Worm (Caenorhabditis elegans) whole organism, L4 larva: Measurements from ENCODE around the gene Y17G7B.17.

Source experiments
- F44E2.7 ChIP-seq: fragments of 200-800 bp; sonication (Bioruptor generic); IDR thresholded peaks from 2 replicates; pipeline ENCODE4 v2.1.2; 2022; ENCODE audit warnings: missing genetic modification characterization, missing compliant biosample characterization
- F49E8.2 ChIP-seq: sonication (generic microtip); optimal IDR thresholded peaks from 2 replicates; lab custom pipeline; 2016; ENCODE audit warnings: missing compliant biosample characterization, mild to moderate bottlenecking, missing genetic modification characterization, borderline replicate concordance
- Y105C5A.15 ChIP-seq: fragments of 200-800 bp; sonication (Bioruptor generic); IDR thresholded peaks from 2 replicates; pipeline ENCODE4 v1.3.6; 2022; ENCODE audit warnings: missing genetic modification characterization, missing compliant biosample characterization
- ama-1 ChIP-seq: fragments of 150-350 bp; optimal IDR thresholded peaks from 2 replicates; lab custom pipeline; 2014; ENCODE audit warnings: inconsistent platforms, mixed read lengths
- ceh-32 ChIP-seq: sonication (generic microtip); optimal IDR thresholded peaks from 2 replicates; lab custom pipeline; 2016; ENCODE audit warnings: mild to moderate bottlenecking, missing genetic modification characterization, missing compliant biosample characterization; ENCODE audit not compliant: poor library complexity
- ces-1 ChIP-seq: fragments of 150-350 bp; sonication (generic microtip); optimal IDR thresholded peaks from 4 replicates; lab custom pipeline; 2014; ENCODE audit warnings: missing biosample characterization, missing genetic modification reagents, missing genetic modification characterization
- cey-2 ChIP-seq: sonication (generic microtip); optimal IDR thresholded peaks from 3 replicates; lab custom pipeline; 2017; ENCODE audit warnings: missing genetic modification characterization, mild to moderate bottlenecking, missing compliant biosample characterization, antibody characterized with exemption, borderline replicate concordance; ENCODE audit not compliant: insufficient read depth
- ctbp-1 ChIP-seq: fragments of 200-800 bp; sonication (Bioruptor generic); IDR thresholded peaks from 2 replicates; pipeline ENCODE4 v1.3.6; 2022; ENCODE audit warnings: missing genetic modification reagents, missing genetic modification characterization, missing compliant biosample characterization
- daf-16 ChIP-seq, 3 experiments: sonication (generic microtip); optimal IDR thresholded peaks; 2 replicates each; lab custom pipeline; 2016 to 2017; ENCODE audit warnings: missing genetic modification characterization in 3 of 3, missing genetic modification reagents in 3 of 3, mild to moderate bottlenecking in 2 of 3, missing compliant biosample characterization in 2 of 3, missing biosample characterization in 1 of 3, moderate library complexity in 1 of 3
- daf-19 ChIP-seq: fragments of 200-800 bp; sonication (Bioruptor generic); conservative IDR thresholded peaks from 2 replicates; pipeline ENCODE4 v1.3.6; 2022; ENCODE audit warnings: missing genetic modification characterization, missing compliant biosample characterization
- dmd-6 ChIP-seq: fragments of 200-800 bp; sonication (Bioruptor generic); IDR thresholded peaks from 2 replicates; pipeline ENCODE4 v1.3.6; 2022; ENCODE audit warnings: missing genetic modification reagents, missing genetic modification characterization, missing compliant biosample characterization
- dmd-8 ChIP-seq: fragments of 200-800 bp; sonication (Bioruptor generic); IDR thresholded peaks from 2 replicates; pipeline ENCODE4 v1.3.6; 2022; ENCODE audit warnings: missing genetic modification characterization, missing compliant biosample characterization
- dmd-9 ChIP-seq: fragments of 200-800 bp; sonication (Bioruptor generic); IDR thresholded peaks from 2 replicates; pipeline ENCODE4 v1.3.6; 2022; ENCODE audit warnings: missing genetic modification reagents, missing genetic modification characterization, missing compliant biosample characterization
- duxl-1 ChIP-seq: sonication (generic microtip); optimal IDR thresholded peaks from 2 replicates; lab custom pipeline; 2016; ENCODE audit warnings: mild to moderate bottlenecking, missing genetic modification characterization, moderate library complexity, missing compliant biosample characterization; ENCODE audit not compliant: poor library complexity
- dve-1 ChIP-seq: sonication (generic microtip); optimal IDR thresholded peaks from 2 replicates; lab custom pipeline; 2017; ENCODE audit warnings: antibody characterized with exemption, mild to moderate bottlenecking, missing genetic modification characterization, missing compliant biosample characterization; ENCODE audit not compliant: insufficient read depth
- egl-43 ChIP-seq: fragments of 200-800 bp; sonication (Bioruptor generic); IDR thresholded peaks from 2 replicates; pipeline ENCODE4 v1.3.6; 2022; ENCODE audit warnings: missing genetic modification reagents, missing genetic modification characterization, missing compliant biosample characterization
- fkh-10 ChIP-seq: fragments of 150-350 bp; optimal IDR thresholded peaks from 2 replicates; lab custom pipeline; 2014; ENCODE audit warnings: missing biosample characterization, missing genetic modification reagents, missing genetic modification characterization
- hif-1 ChIP-seq, 2 experiments: sonication (generic microtip); optimal IDR thresholded peaks; 2 replicates each; lab custom pipeline; 2016 to 2017; ENCODE audit warnings: missing compliant biosample characterization in 2 of 2, missing genetic modification characterization in 2 of 2, missing genetic modification reagents in 2 of 2, missing genotype in 2 of 2, mild to moderate bottlenecking in 1 of 2
- hlh-30 ChIP-seq: sonication (generic microtip); optimal IDR thresholded peaks from 2 replicates; lab custom pipeline; 2017; ENCODE audit warnings: antibody characterized with exemption, mild to moderate bottlenecking, missing genetic modification characterization, missing compliant biosample characterization; ENCODE audit not compliant: insufficient read depth
- jun-1 ChIP-seq: fragments of 150-350 bp; optimal IDR thresholded peaks from 2 replicates; lab custom pipeline; 2014; ENCODE audit warnings: missing biosample characterization, missing genetic modification reagents, missing genetic modification characterization
- lin-15B ChIP-seq: fragments of 150-350 bp; sonication (generic microtip); optimal IDR thresholded peaks from 3 replicates; lab custom pipeline; 2014; ENCODE audit warnings: missing biosample characterization, missing genetic modification characterization
- lin-38 ChIP-seq: fragments of 200-800 bp; sonication (Bioruptor generic); IDR thresholded peaks from 2 replicates; pipeline ENCODE4 v1.3.6; 2022; ENCODE audit warnings: missing genetic modification reagents, missing genetic modification characterization, missing compliant biosample characterization
- lin-39 ChIP-seq: fragments of 150-350 bp; optimal IDR thresholded peaks from 2 replicates; lab custom pipeline; 2014; ENCODE audit warnings: missing biosample characterization, missing genetic modification reagents, missing genetic modification characterization
- lsy-2 ChIP-seq, 2 experiments: fragments of 150-350 bp in 1 of 2; sonication (generic microtip) in 1 of 2; optimal IDR thresholded peaks; 2 replicates each; lab custom pipeline; 2014 to 2017; ENCODE audit warnings: missing biosample characterization in 2 of 2, missing genetic modification characterization in 2 of 2
- mdl-1 ChIP-seq, 2 experiments: fragments of 150-350 bp in 1 of 2; sonication (generic microtip) in 1 of 2; optimal IDR thresholded peaks; 2 replicates each; lab custom pipeline; 2014 to 2017; ENCODE audit warnings: missing biosample characterization in 2 of 2, missing genetic modification characterization in 2 of 2
- mdt-29 ChIP-seq: fragments of 200-800 bp; sonication (Bioruptor generic); IDR thresholded peaks from 2 replicates; pipeline ENCODE4 v1.3.6; 2022; ENCODE audit warnings: missing genetic modification reagents, missing genetic modification characterization, missing compliant biosample characterization
- mes-2 ChIP-seq: sonication (generic microtip); optimal IDR thresholded peaks from 2 replicates; lab custom pipeline; 2016; ENCODE audit warnings: missing genotype, mild to moderate bottlenecking, missing genetic modification characterization, missing compliant biosample characterization; ENCODE audit not compliant: poor library complexity, severe bottlenecking
- nhr-10 ChIP-seq: fragments of 150-350 bp; optimal IDR thresholded peaks from 2 replicates; lab custom pipeline; 2014; ENCODE audit warnings: missing biosample characterization, missing genetic modification characterization
- nhr-102 ChIP-seq: sonication (generic microtip); optimal IDR thresholded peaks from 2 replicates; lab custom pipeline; 2016; ENCODE audit warnings: mild to moderate bottlenecking, missing genetic modification characterization, moderate library complexity, missing compliant biosample characterization
- nhr-11 ChIP-seq: fragments of 150-350 bp; optimal IDR thresholded peaks from 2 replicates; lab custom pipeline; 2014; ENCODE audit warnings: missing biosample characterization, missing genetic modification characterization
- nhr-111 ChIP-seq: fragments of 200-800 bp; sonication (Bioruptor generic); optimal IDR thresholded peaks from 2 replicates; lab custom pipeline; 2018; ENCODE audit warnings: mild to moderate bottlenecking, missing genetic modification characterization, missing compliant biosample characterization
- nhr-25 ChIP-seq: sonication (generic microtip); optimal IDR thresholded peaks from 2 replicates; lab custom pipeline; 2017; ENCODE audit warnings: missing genetic modification characterization, mild to moderate bottlenecking, missing compliant biosample characterization, antibody characterized with exemption, moderate library complexity, borderline replicate concordance; ENCODE audit not compliant: insufficient read depth
- nhr-41 ChIP-seq: fragments of 200-800 bp; sonication (Bioruptor generic); IDR thresholded peaks from 2 replicates; pipeline ENCODE4 v1.3.6; 2022; ENCODE audit warnings: missing genetic modification reagents, missing genetic modification characterization, missing compliant biosample characterization
- nhr-42 ChIP-seq: fragments of 200-800 bp; sonication (Bioruptor generic); IDR thresholded peaks from 2 replicates; pipeline ENCODE4 v1.3.6; 2022; ENCODE audit warnings: missing genetic modification characterization, missing compliant biosample characterization
- nhr-6 ChIP-seq: fragments of 150-350 bp; optimal IDR thresholded peaks from 2 replicates; lab custom pipeline; 2014; ENCODE audit warnings: missing biosample characterization, missing genetic modification characterization
- nhr-76 ChIP-seq: fragments of 150-350 bp; optimal IDR thresholded peaks from 2 replicates; lab custom pipeline; 2014; ENCODE audit warnings: missing biosample characterization, missing genetic modification characterization
- pqm-1 ChIP-seq: sonication (generic microtip); optimal IDR thresholded peaks from 2 replicates; lab custom pipeline; 2017; ENCODE audit warnings: missing biosample characterization, missing genetic modification characterization
- saeg-2 ChIP-seq: fragments of 200-800 bp; sonication (Bioruptor generic); IDR thresholded peaks from 2 replicates; pipeline ENCODE4 v1.3.6; 2022; ENCODE audit warnings: missing genetic modification reagents, missing genetic modification characterization, missing compliant biosample characterization
- set-16 ChIP-seq: fragments of 200-800 bp; sonication (Bioruptor generic); IDR thresholded peaks from 2 replicates; pipeline ENCODE4 v1.3.6; 2022; ENCODE audit warnings: missing genetic modification reagents, missing genetic modification characterization, missing compliant biosample characterization
- spr-3 ChIP-seq: fragments of 200-800 bp; sonication (Bioruptor generic); optimal IDR thresholded peaks from 2 replicates; lab custom pipeline; 2018; ENCODE audit warnings: mild to moderate bottlenecking, missing genetic modification characterization, missing compliant biosample characterization
- tag-97 ChIP-seq: fragments of 200-800 bp; sonication (Bioruptor generic); IDR thresholded peaks from 2 replicates; pipeline ENCODE4 v1.3.6; 2022; ENCODE audit warnings: missing genetic modification characterization, missing compliant biosample characterization
- tra-1 ChIP-seq: fragments of 200-800 bp; sonication (Bioruptor generic); IDR thresholded peaks from 2 replicates; pipeline ENCODE4 v1.3.6; 2022; ENCODE audit warnings: missing genetic modification reagents, missing genetic modification characterization, missing compliant biosample characterization
- unc-130 ChIP-seq: sonication (generic microtip); optimal IDR thresholded peaks from 2 replicates; lab custom pipeline; 2016; ENCODE audit warnings: missing genetic modification reagents, missing genetic modification characterization, missing compliant biosample characterization
- unc-39 ChIP-seq: sonication (generic microtip); optimal IDR thresholded peaks from 2 replicates; lab custom pipeline; 2017; ENCODE audit warnings: missing biosample characterization, missing genetic modification characterization
- vab-7 ChIP-seq: fragments of 200-800 bp; sonication (Bioruptor generic); IDR thresholded peaks from 2 replicates; pipeline ENCODE4 v1.3.6; 2022; ENCODE audit warnings: missing genetic modification reagents, missing genetic modification characterization, missing compliant biosample characterization
- zfp-2 ChIP-seq: sonication (generic microtip); optimal IDR thresholded peaks from 2 replicates; lab custom pipeline; 2016; ENCODE audit warnings: mild to moderate bottlenecking, missing genetic modification characterization, missing compliant biosample characterization
- zfp-3 ChIP-seq: fragments of 200-800 bp; sonication (Bioruptor generic); conservative IDR thresholded peaks from 2 replicates; pipeline ENCODE4 v1.3.6; 2022; ENCODE audit warnings: missing genetic modification reagents, missing genetic modification characterization, missing compliant biosample characterization
- ztf-7 ChIP-seq: fragments of 150-350 bp; optimal IDR thresholded peaks from 2 replicates; lab custom pipeline; 2014; ENCODE audit warnings: missing biosample characterization, missing genetic modification characterization

Gene Y17G7B.17

ce11 chrII:12102365-12102764 is 2.6 kb upstream of the Y17G7B.17 start (continued):
- TF ChIP-seq F49E8.2 (tag; lab: Kevin White, UChicago) (no peak), ceh-32 (no peak), nhr-41 (GFP tag; lab: Robert Waterston, UW) (no peak), nhr-6 (tag; lab: Kevin White, UChicago) (peak; percentile 91), fkh-10 (GFP tag; lab: Kevin White, UChicago) (peak; percentile 17), vab-7 (GFP tag; lab: Robert Waterston, UW) (peak; percentile 59; the same call in 1 of the 2 replicates), duxl-1 (tag; lab: Kevin White, UChicago) (peak; percentile 55), hlh-30 (tag; lab: Kevin White, UChicago) (peak; percentile 98), ctbp-1 (GFP tag; lab: Robert Waterston, UW) (0 out of 2 replicates have a peak, but pooled peaks have one; percentile 44), ces-1 (no peak), mdt-29 (GFP tag; lab: Robert Waterston, UW) (peak; percentile 98), jun-1 (tag; lab: Kevin White, UChicago) (peak; percentile 58), lin-15B (no peak), nhr-76 (tag; lab: Kevin White, UChicago) (peak; percentile 51), lsy-2 (tag; optimal IDR thresholded peaks at IDR 0.05; lab: Kevin White, UChicago) (peak; percentile 78 to 93), F44E2.7 (GFP tag; lab: Robert Waterston, UW) (no peak; the same call in 1 of the 2 replicates), daf-19 (no peak), Y105C5A.15 (GFP tag; lab: Robert Waterston, UW) (0 out of 2 replicates have a peak, but pooled peaks have one; percentile 29), unc-39 (tag; lab: Kevin White, UChicago) (no peak), egl-43 (GFP tag; lab: Robert Waterston, UW) (peak; percentile 77), ama-1 (lab: Kevin White, UChicago) (peak; percentile 77), unc-130 (no peak), pqm-1 (tag; lab: Kevin White, UChicago) (no peak), ztf-7 (peak; percentile 82), nhr-11 (peak; percentile 97), tra-1 (peak; percentile 86), spr-3 (no peak), hif-1 (tag; optimal IDR thresholded peaks at IDR 0.05; lab: Kevin White, UChicago) (peak; percentile 62 to 87), nhr-102 (tag; lab: Kevin White, UChicago) (peak; percentile 82), mes-2 (no peak), dve-1 (tag; lab: Kevin White, UChicago) (peak; percentile 98), zfp-2 (peak; percentile 41), lin-39 (tag; lab: Kevin White, UChicago) (no peak), mdl-1 (tag; optimal IDR thresholded peaks at IDR 0.05; lab: Kevin White, UChicago) (peak; percentile 94 to 99), zfp-3 (GFP tag; lab: Robert Waterston, UW) (peak; percentile 85), dmd-8 (GFP tag; lab: Robert Waterston, UW) (no peak), dmd-9 (GFP tag; lab: Robert Waterston, UW) (peak; percentile 51; the same call in 1 of the 2 replicates), nhr-42 (GFP tag; lab: Robert Waterston, UW) (peak; percentile 63; the same call in 1 of the 2 replicates), lin-38 (GFP tag; lab: Robert Waterston, UW) (peak; percentile 85), dmd-6 (GFP tag; lab: Robert Waterston, UW) (peak; percentile 94), saeg-2 (GFP tag; lab: Robert Waterston, UW) (0 out of 2 replicates have a peak, but pooled peaks have one; percentile 39), nhr-25 (peak; percentile 64), daf-16 (GFP tag; optimal IDR thresholded peaks at IDR 0.05; lab: Kevin White, UChicago) (peak; percentile 78 to 97), daf-16 (tag; optimal IDR thresholded peaks at IDR 0.05; lab: Kevin White, UChicago) (peak; percentile 94), tag-97 (GFP tag; lab: Robert Waterston, UW) (no peak), nhr-10 (tag; lab: Kevin White, UChicago) (peak; percentile 85), cey-2 (tag; lab: Kevin White, UChicago) (peak; percentile 48), set-16 (GFP tag; lab: Robert Waterston, UW) (peak; percentile 70), nhr-111 (GFP tag; lab: Kevin White, UChicago) (no peak)
